Fruit fly (Drosophila melanogaster) whole organism, prepupa: Measurements from ENCODE around the gene Mi-2.

Experiments used
- CG15336 ChIP-seq: fragments of 200-800 bp; sonication (Bioruptor generic); IDR thresholded peaks from 2 replicates; pipeline ENCODE4 v1.3.6; 2022; ENCODE audit warnings: missing biosample characterization, missing genetic modification characterization
- CG1621 ChIP-seq: fragments of 200-800 bp; sonication (Bioruptor generic); optimal IDR thresholded peaks from 3 replicates; lab custom pipeline; 2018; ENCODE audit warnings: missing biosample characterization, mild to moderate bottlenecking, missing genetic modification characterization
- CG7368 ChIP-seq: fragments of 200-800 bp; sonication (Bioruptor generic); optimal IDR thresholded peaks from 3 replicates; lab custom pipeline; 2016; ENCODE audit warnings: missing biosample characterization, missing genetic modification characterization
- Gug ChIP-seq: fragments of 200-800 bp; sonication (Bioruptor generic); IDR thresholded peaks from 2 replicates; pipeline ENCODE4 v1.3.6; 2022; ENCODE audit warnings: missing biosample characterization, missing genetic modification characterization
- Sox102F ChIP-seq: fragments of 200-800 bp; sonication (Bioruptor generic); optimal IDR thresholded peaks from 2 replicates; lab custom pipeline; 2016; ENCODE audit warnings: missing biosample characterization, mild to moderate bottlenecking, missing genetic modification characterization
- eg ChIP-seq: fragments of 200-800 bp; sonication (Bioruptor generic); IDR thresholded peaks from 3 replicates; pipeline ENCODE4 v1.3.6; 2022; ENCODE audit warnings: missing biosample characterization, missing genetic modification characterization
- pdm3 ChIP-seq: fragments of 200-800 bp; sonication (Bioruptor generic); optimal IDR thresholded peaks from 3 replicates; lab custom pipeline; 2016; ENCODE audit warnings: missing biosample characterization, missing genetic modification characterization

- TF ChIP-seq Gug (GFP tag; lab: Robert Waterston, UW) = no peak
- TF ChIP-seq eg (GFP tag; lab: Robert Waterston, UW) = no peak
- no peak for TF ChIP-seq CG7368 (GFP tag; lab: Kevin White, UChicago)
- TF ChIP-seq CG15336 (GFP tag; lab: Robert Waterston, UW) = no peak
- TF ChIP-seq Sox102F (GFP tag; lab: Kevin White, UChicago) = no peak
- TF ChIP-seq pdm3 (GFP tag; lab: Kevin White, UChicago) = no peak
- TF ChIP-seq CG1621 = no peak
These were observed 6.6 kb downstream of the Mi-2 start for dm6 chr3L:19903400-19903846.
